Fruit fly (Drosophila melanogaster) whole organism, embryonic: ENCODE data around the gene Nrd1.

Experiments
- B-H1 ChIP-seq: fragments of 200-800 bp; sonication (Bioruptor generic); IDR thresholded peaks from 3 replicates; pipeline ENCODE4 v1.3.6; 2022; ENCODE audit warnings: missing biosample characterization, missing genetic modification characterization
- Bgb ChIP-seq: fragments of 200-800 bp; sonication (Bioruptor generic); IDR thresholded peaks from 2 replicates; pipeline ENCODE4 v1.3.6; 2022; ENCODE audit warnings: missing biosample characterization, missing genetic modification characterization; ENCODE audit not compliant: partially characterized antibody
- C15 ChIP-seq: fragments of 200-800 bp; sonication (Bioruptor generic); IDR thresholded peaks from 3 replicates; pipeline ENCODE4 v1.3.6; 2022; ENCODE audit warnings: missing biosample characterization, missing genetic modification characterization
- CG10267 ChIP-seq: fragments of 200-800 bp; sonication (Bioruptor generic); optimal IDR thresholded peaks from 2 replicates; lab custom pipeline; 2018; ENCODE audit warnings: missing biosample characterization, mild to moderate bottlenecking, missing genetic modification characterization, moderate library complexity
- CG11504 ChIP-seq: fragments of 200-800 bp; sonication (Bioruptor generic); optimal IDR thresholded peaks from 3 replicates; lab custom pipeline; 2019; ENCODE audit warnings: missing biosample characterization, mild to moderate bottlenecking, missing genetic modification characterization, moderate library complexity
- CG11560 ChIP-seq: fragments of 200-800 bp; sonication (Bioruptor generic); IDR thresholded peaks from 3 replicates; pipeline ENCODE4 v1.3.6; 2022; ENCODE audit warnings: missing biosample characterization, missing genetic modification characterization
- CG11696 ChIP-seq: fragments of 200-800 bp; sonication (Bioruptor generic); IDR thresholded peaks from 2 replicates; pipeline ENCODE4 v1.3.6; 2022; ENCODE audit warnings: missing biosample characterization, missing genetic modification characterization
- CG12659 ChIP-seq: fragments of 200-800 bp; sonication (Bioruptor generic); optimal IDR thresholded peaks from 3 replicates; lab custom pipeline; 2017; ENCODE audit warnings: mild to moderate bottlenecking, missing biosample characterization, missing genetic modification reagents, missing genetic modification characterization
- CG14667 ChIP-seq: fragments of 200-800 bp; sonication (Bioruptor generic); IDR thresholded peaks from 2 replicates; pipeline ENCODE4 v1.3.6; 2022; ENCODE audit warnings: missing biosample characterization, missing genetic modification characterization
- CG14860 ChIP-seq: fragments of 200-800 bp; sonication (Bioruptor generic); IDR thresholded peaks from 3 replicates; pipeline ENCODE4 v1.3.6; 2022; ENCODE audit warnings: missing biosample characterization, missing genetic modification characterization; ENCODE audit not compliant: partially characterized antibody
- CG15073 ChIP-seq: fragments of 200-800 bp; sonication (Bioruptor generic); optimal IDR thresholded peaks from 2 replicates; lab custom pipeline; 2016; ENCODE audit warnings: missing biosample characterization, missing genetic modification characterization
- CG1603 ChIP-seq: fragments of 200-800 bp; sonication (Bioruptor generic); optimal IDR thresholded peaks from 2 replicates; lab custom pipeline; 2019; ENCODE audit warnings: missing biosample characterization, mild to moderate bottlenecking, missing genetic modification characterization, moderate library complexity
- CG1647 ChIP-seq: fragments of 200-800 bp; sonication (Bioruptor generic); optimal IDR thresholded peaks from 3 replicates; lab custom pipeline; 2016; ENCODE audit warnings: missing biosample characterization, missing genetic modification characterization
- CG17361 ChIP-seq: fragments of 200-800 bp; sonication (Bioruptor generic); IDR thresholded peaks from 3 replicates; pipeline ENCODE4 v1.3.6; 2022; ENCODE audit warnings: missing biosample characterization, missing genetic modification characterization
- CG33213 ChIP-seq: fragments of 200-800 bp; sonication (Bioruptor generic); optimal IDR thresholded peaks from 3 replicates; lab custom pipeline; 2016; ENCODE audit warnings: missing biosample characterization, missing genetic modification characterization
- CG34224 ChIP-seq: fragments of 200-800 bp; sonication (Bioruptor generic); IDR thresholded peaks from 3 replicates; pipeline ENCODE4 v1.3.6; 2022; ENCODE audit warnings: missing biosample characterization, missing genetic modification characterization; ENCODE audit not compliant: partially characterized antibody
- CG4404 ChIP-seq: fragments of 200-800 bp; sonication (Bioruptor generic); IDR thresholded peaks from 2 replicates; pipeline ENCODE4 v1.3.6; 2022; ENCODE audit warnings: missing biosample characterization, missing genetic modification characterization
- CG4730 ChIP-seq: fragments of 200-800 bp; sonication (Bioruptor generic); IDR thresholded peaks from 2 replicates; pipeline ENCODE4 v1.3.6; 2022; ENCODE audit warnings: missing biosample characterization, missing genetic modification characterization
- CG6689 ChIP-seq: fragments of 200-800 bp; sonication (Bioruptor generic); IDR thresholded peaks from 2 replicates; pipeline ENCODE4 v1.3.6; 2022; ENCODE audit warnings: missing biosample characterization, missing genetic modification characterization
- CG6854 ChIP-seq: fragments of 200-800 bp; sonication (Bioruptor generic); optimal IDR thresholded peaks from 3 replicates; lab custom pipeline; 2017; ENCODE audit warnings: missing biosample characterization, mild to moderate bottlenecking, missing genetic modification characterization
- CG7271 ChIP-seq: fragments of 200-800 bp; sonication (Bioruptor generic); optimal IDR thresholded peaks from 2 replicates; lab custom pipeline; 2018; ENCODE audit warnings: missing biosample characterization, mild to moderate bottlenecking, missing genetic modification characterization, moderate library complexity
- CG8478 ChIP-seq: fragments of >200 bp; optimal IDR thresholded peaks from 2 replicates; lab custom pipeline; 2018
- Camta ChIP-seq: fragments of 200-800 bp; sonication (Bioruptor generic); optimal IDR thresholded peaks from 2 replicates; lab custom pipeline; 2016; ENCODE audit warnings: missing biosample characterization, missing genetic modification characterization
- CrebB ChIP-seq: fragments of 200-800 bp; sonication (Bioruptor generic); optimal IDR thresholded peaks from 3 replicates; lab custom pipeline; 2018; ENCODE audit warnings: missing biosample characterization, mild to moderate bottlenecking, missing genetic modification characterization
- Dek ChIP-seq: fragments of 200-800 bp; sonication (Bioruptor generic); optimal IDR thresholded peaks from 3 replicates; lab custom pipeline; 2019; ENCODE audit warnings: missing biosample characterization, mild to moderate bottlenecking, missing genetic modification characterization, moderate library complexity
- Doc2 ChIP-seq: fragments of 200-800 bp; sonication (Bioruptor generic); IDR thresholded peaks from 2 replicates; pipeline ENCODE4 v1.3.6; 2022; ENCODE audit warnings: missing biosample characterization, missing genetic modification characterization
- Elba2 ChIP-seq: fragments of 200-800 bp; sonication (Bioruptor generic); optimal IDR thresholded peaks from 3 replicates; lab custom pipeline; 2016; ENCODE audit warnings: missing biosample characterization, missing genetic modification characterization
- HHEX ChIP-seq: fragments of 200-800 bp; sonication (Bioruptor generic); optimal IDR thresholded peaks from 3 replicates; lab custom pipeline; 2017; ENCODE audit warnings: missing biosample characterization, mild to moderate bottlenecking, missing genetic modification characterization, missing genetic modification reagents
- HmgZ ChIP-seq: fragments of 200-800 bp; sonication (Bioruptor generic); optimal IDR thresholded peaks from 2 replicates; lab custom pipeline; 2018; ENCODE audit warnings: missing biosample characterization, mild to moderate bottlenecking, missing genetic modification characterization
- Hr39 ChIP-seq: fragments of >200 bp; optimal IDR thresholded peaks from 2 replicates; lab custom pipeline; 2017
- Kr ChIP-seq: fragments of 200-800 bp; sonication (Bioruptor generic); optimal IDR thresholded peaks from 2 replicates; lab custom pipeline; 2017; ENCODE audit warnings: missing biosample characterization, mild to moderate bottlenecking, missing genetic modification characterization
- Scr ChIP-seq: fragments of 200-800 bp; sonication (Bioruptor generic); IDR thresholded peaks from 2 replicates; pipeline ENCODE4 v1.3.6; 2022; ENCODE audit warnings: missing biosample characterization, missing genetic modification characterization; ENCODE audit not compliant: partially characterized antibody
- Side ChIP-seq: fragments of 200-800 bp; sonication (Bioruptor generic); optimal IDR thresholded peaks from 2 replicates; lab custom pipeline; 2016; ENCODE audit warnings: missing biosample characterization, missing genetic modification characterization
- Sox102F ChIP-seq: fragments of 200-800 bp; sonication (Bioruptor generic); optimal IDR thresholded peaks from 2 replicates; lab custom pipeline; 2018; ENCODE audit warnings: missing biosample characterization, mild to moderate bottlenecking, missing genetic modification characterization, moderate library complexity
- Ssrp ChIP-seq: fragments of 200-800 bp; sonication (Bioruptor generic); optimal IDR thresholded peaks from 2 replicates; lab custom pipeline; 2018; ENCODE audit warnings: missing biosample characterization, mild to moderate bottlenecking, missing genetic modification characterization, moderate library complexity
- aop ChIP-seq: fragments of 200-800 bp; sonication (Bioruptor generic); IDR thresholded peaks from 2 replicates; pipeline ENCODE4 v1.3.6; 2022; ENCODE audit warnings: missing biosample characterization, missing genetic modification characterization
- bowl ChIP-seq: fragments of 200-800 bp; sonication (Bioruptor generic); IDR thresholded peaks from 2 replicates; pipeline ENCODE4 v1.3.6; 2022; ENCODE audit warnings: missing biosample characterization, missing genetic modification characterization
- esg ChIP-seq: fragments of 200-800 bp; sonication (Bioruptor generic); conservative IDR thresholded peaks from 2 replicates; pipeline ENCODE4 v1.3.6; 2022; ENCODE audit warnings: missing biosample characterization, missing genetic modification characterization
- insv ChIP-seq, 2 experiments: fragments of 200-800 bp; sonication (Bioruptor generic); optimal IDR thresholded peaks; 3 replicates each; lab custom pipeline; 2016 to 2018; ENCODE audit warnings: missing biosample characterization in 2 of 2, missing genetic modification characterization in 2 of 2
- lbe ChIP-seq: fragments of 200-800 bp; sonication (Bioruptor generic); optimal IDR thresholded peaks from 2 replicates; lab custom pipeline; 2016; ENCODE audit warnings: missing biosample characterization, mild to moderate bottlenecking, missing genetic modification characterization
- mam ChIP-seq: fragments of 200-800 bp; sonication (Bioruptor generic); optimal IDR thresholded peaks from 3 replicates; lab custom pipeline; 2016; ENCODE audit warnings: missing biosample characterization, missing genetic modification characterization
- nerfin-2 ChIP-seq: fragments of 200-800 bp; sonication (Bioruptor generic); IDR thresholded peaks from 2 replicates; pipeline ENCODE4 v1.3.6; 2022; ENCODE audit warnings: missing biosample characterization, missing genetic modification characterization; ENCODE audit not compliant: partially characterized antibody
- nom ChIP-seq: fragments of 200-800 bp; sonication (Bioruptor generic); optimal IDR thresholded peaks from 2 replicates; lab custom pipeline; 2017; ENCODE audit warnings: missing biosample characterization, missing genetic modification characterization, mild to moderate bottlenecking, moderate library complexity, missing genetic modification reagents
- p53 ChIP-seq: fragments of 200-800 bp; sonication (Bioruptor generic); optimal IDR thresholded peaks from 2 replicates; lab custom pipeline; 2016; ENCODE audit warnings: missing biosample characterization, missing genetic modification characterization
- shn ChIP-seq: fragments of 200-800 bp; sonication (Bioruptor generic); optimal IDR thresholded peaks from 3 replicates; lab custom pipeline; 2016; ENCODE audit warnings: missing biosample characterization, missing genetic modification characterization
- slou ChIP-seq: fragments of 200-800 bp; sonication (Bioruptor generic); optimal IDR thresholded peaks from 3 replicates; lab custom pipeline; 2016; ENCODE audit warnings: missing biosample characterization, missing genetic modification characterization
- sna ChIP-seq: fragments of 200-800 bp; sonication (Bioruptor generic); IDR thresholded peaks from 2 replicates; pipeline ENCODE4 v1.3.6; 2022; ENCODE audit warnings: missing biosample characterization, missing genetic modification characterization; ENCODE audit not compliant: partially characterized antibody
- so ChIP-seq: fragments of 200-800 bp; sonication (Bioruptor generic); IDR thresholded peaks from 3 replicates; pipeline ENCODE4 v1.3.6; 2022; ENCODE audit warnings: missing biosample characterization, missing genetic modification characterization
- tll ChIP-seq, 2 experiments: fragments of 200-800 bp in 1 of 2; fragments of >200 bp in 1 of 2; sonication (Bioruptor generic) in 1 of 2; optimal IDR thresholded peaks; 2 replicates each; lab custom pipeline; 2017 to 2019; ENCODE audit warnings: missing biosample characterization in 2 of 2, missing genetic modification characterization in 2 of 2, mild to moderate bottlenecking in 1 of 2, moderate library complexity in 1 of 2
- vvl ChIP-seq: fragments of 200-800 bp; sonication (Bioruptor generic); IDR thresholded peaks from 2 replicates; pipeline ENCODE4 v1.3.6; 2022; ENCODE audit warnings: missing biosample characterization, missing genetic modification characterization
- zen2 ChIP-seq: fragments of 200-800 bp; sonication (Bioruptor generic); IDR thresholded peaks from 3 replicates; pipeline ENCODE4 v1.3.6; 2022; ENCODE audit warnings: missing biosample characterization, missing genetic modification characterization; ENCODE audit not compliant: partially characterized antibody

Nrd1 gene

dm6 chrX:11868866-11869265 is at the start of gene Nrd1, which contains the start of gene CG1847 (continued):
- TF ChIP-seq Doc2 (GFP tag; lab: Robert Waterston, UW) = no peak
- TF ChIP-seq CG34224 (GFP tag; lab: Robert Waterston, UW) = peak; percentile 86
- TF ChIP-seq insv (GFP tag; optimal IDR thresholded peaks at IDR 0.05; lab: Kevin White, UChicago) = no peak
- TF ChIP-seq nerfin-2 (GFP tag; lab: Robert Waterston, UW) = peak; percentile 85
- no peak for TF ChIP-seq CG11504
- TF ChIP-seq Camta (GFP tag; lab: Kevin White, UChicago) = no peak
- no peak for TF ChIP-seq so (GFP tag; lab: Robert Waterston, UW)
- no peak for TF ChIP-seq p53 (GFP tag; lab: Kevin White, UChicago)
- no peak for TF ChIP-seq Sox102F (GFP tag; lab: Kevin White, UChicago)
- no peak for TF ChIP-seq vvl (GFP tag; lab: Robert Waterston, UW)
- TF ChIP-seq sna = peak; percentile 91
- peak; percentile 5 for TF ChIP-seq HmgZ (tag; lab: Kevin White, UChicago)
- no peak for TF ChIP-seq mam (GFP tag; lab: Kevin White, UChicago)
- no peak for TF ChIP-seq CG11560
- TF ChIP-seq CG7271 (tag; lab: Kevin White, UChicago) = no peak
- TF ChIP-seq Side = no peak
- TF ChIP-seq Elba2 = no peak
- TF ChIP-seq CG14860 (GFP tag; lab: Robert Waterston, UW) = peak; percentile 89; the same call in 2 of the 3 replicates
- peak; percentile 63; the same call in 1 of the 3 replicates for TF ChIP-seq zen2 (GFP tag; lab: Robert Waterston, UW)
- TF ChIP-seq Scr (GFP tag; lab: Robert Waterston, UW) = peak; percentile 84
- no peak for TF ChIP-seq CG14667 (GFP tag; lab: Robert Waterston, UW)
- no peak for TF ChIP-seq bowl (GFP tag; lab: Robert Waterston, UW)
- peak; percentile 77 for TF ChIP-seq Bgb
- TF ChIP-seq Kr (GFP tag; lab: Kevin White, UChicago) = no peak
- TF ChIP-seq CG1603 (tag; lab: Kevin White, UChicago) = no peak
- TF ChIP-seq C15 = no peak
- no peak for TF ChIP-seq CrebB (tag; lab: Kevin White, UChicago)
- no peak for TF ChIP-seq Ssrp (tag; lab: Kevin White, UChicago)
- no peak for TF ChIP-seq CG8478 (lab: Kevin White, UChicago)
- no peak for TF ChIP-seq CG4730 (GFP tag; lab: Robert Waterston, UW)
- no peak for TF ChIP-seq tll (GFP tag; optimal IDR thresholded peaks at IDR 0.05; lab: Kevin White, UChicago)
- no peak for TF ChIP-seq CG6854 (GFP tag; lab: Kevin White, UChicago)
- no peak for TF ChIP-seq slou (GFP tag; lab: Kevin White, UChicago)
- no peak for TF ChIP-seq esg
- no peak for TF ChIP-seq CG6689
- no peak for TF ChIP-seq shn (GFP tag; lab: Kevin White, UChicago)
- TF ChIP-seq CG1647 (GFP tag; lab: Kevin White, UChicago) = no peak
- TF ChIP-seq HHEX (GFP tag; lab: Kevin White, UChicago) = no peak

dm6 chrX:11917056-11917633 is 48.5 kb upstream of the Nrd1 start, which contains the start of gene pot:
TSS of gene pot (minus strand) at chrX:11917260.
- TF ChIP-seq CG14667 (GFP tag; lab: Robert Waterston, UW) (no peak), aop (GFP tag; lab: Robert Waterston, UW) (no peak), CG11696 (GFP tag; lab: Robert Waterston, UW) (no peak), CG12659 (no peak), insv (GFP tag; optimal IDR thresholded peaks at IDR 0.05; lab: Kevin White, UChicago) (no peak), CG4404 (GFP tag; lab: Robert Waterston, UW) (no peak), CG17361 (GFP tag; lab: Robert Waterston, UW) (no peak), Hr39 (lab: Kevin White, UChicago) (no peak), B-H1 (GFP tag; lab: Robert Waterston, UW) (no peak), nom (peak; percentile 7), CG10267 (tag; lab: Kevin White, UChicago) (no peak), CG15073 (GFP tag; lab: Kevin White, UChicago) (no peak), CG33213 (GFP tag; lab: Kevin White, UChicago) (no peak), Dek (tag; lab: Kevin White, UChicago) (no peak), vvl (GFP tag; lab: Robert Waterston, UW) (peak; percentile 34; the same call in 1 of the 2 replicates), lbe (no peak)
